Worm (Caenorhabditis elegans): ENCODE measurements around the gene dpy-8.
A peak's percentile ranks its signal among the peaks of the same experiment; 100 is the strongest.

The dpy-8 gene

ce11 chrX:5121789-5122188 lies 28.5 kb downstream of the dpy-8 start (continued):
- TF ChIP-seq fkh-10 (GFP tag; optimal IDR thresholded peaks at IDR 0.05) (peak; percentile 45), skn-1 (tag; optimal IDR thresholded peaks at IDR 0.05) (peak; percentile 3), egl-13 (tag; optimal IDR thresholded peaks at IDR 0.05) (peak; percentile 63), alr-1 (tag; optimal IDR thresholded peaks at IDR 0.05; ENCODE audit: borderline replicate concordance) (no peak), nhr-85 (tag) (peak; percentile 55), lsy-2 (tag; optimal IDR thresholded peaks at IDR 0.05) (peak in 1 of 2 experiments; percentile 15), pag-3 (tag; optimal IDR thresholded peaks at IDR 0.05; ENCODE audit: borderline replicate concordance, insufficient read depth) (no peak)

DNA sequence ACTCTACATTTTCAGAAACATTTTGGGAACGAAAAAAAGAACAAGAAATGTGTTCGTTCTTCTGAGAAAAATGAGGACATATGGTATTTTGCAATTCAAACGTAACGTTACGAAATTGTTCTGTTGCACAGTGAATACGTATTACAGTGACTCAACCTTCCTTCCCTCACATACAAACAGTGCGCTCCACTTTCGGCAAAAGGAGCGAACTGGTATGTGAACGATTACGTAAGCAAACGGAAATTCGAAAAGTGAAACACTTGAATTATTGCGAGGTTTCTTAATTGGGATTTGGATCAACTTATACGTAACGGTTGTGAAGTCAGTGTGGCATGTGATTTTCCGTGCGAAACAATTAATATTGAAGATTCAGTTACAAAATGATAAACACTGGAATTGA lies 29.5 kb downstream of the dpy-8 start:
- TF ChIP-seq lir-3 (tag; optimal IDR thresholded peaks at IDR 0.05; ENCODE audit: poor library complexity) (no peak), ces-1 (GFP tag; optimal IDR thresholded peaks at IDR 0.05) (no peak), blmp-1 (tag; optimal IDR thresholded peaks at IDR 0.05) (peak; percentile 64), dsc-1 (tag; optimal IDR thresholded peaks at IDR 0.05) (peak; percentile 32), efl-3 (GFP tag; optimal IDR thresholded peaks at IDR 0.05) (no peak), nhr-85 (tag) (no peak), nhr-237 (tag; optimal IDR thresholded peaks at IDR 0.05) (no peak)

DNA sequence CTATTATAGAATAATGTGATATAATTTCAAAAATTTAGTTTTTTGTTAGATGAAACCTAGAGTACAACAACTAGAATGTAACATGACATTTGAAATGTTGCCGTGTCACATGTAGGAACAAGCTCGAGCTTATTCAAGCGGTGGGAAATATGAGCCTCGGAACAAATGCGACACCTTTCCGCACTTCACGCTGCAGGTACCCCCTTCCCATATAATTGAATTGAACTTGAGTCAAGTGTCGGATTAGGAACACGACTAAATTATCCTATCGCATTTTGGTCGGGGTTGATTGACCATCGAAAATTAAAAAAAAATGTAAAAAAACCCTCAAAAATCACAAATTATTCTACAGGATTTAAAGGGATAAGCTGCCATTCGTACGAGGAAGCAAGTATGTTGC lies 30.1 kb downstream of the dpy-8 start:
- no peak for TF ChIP-seq lin-13 (GFP tag; optimal IDR thresholded peaks at IDR 0.05)
- TF ChIP-seq ama-1 (optimal IDR thresholded peaks at IDR 0.05) = peak; percentile 37

DNA sequence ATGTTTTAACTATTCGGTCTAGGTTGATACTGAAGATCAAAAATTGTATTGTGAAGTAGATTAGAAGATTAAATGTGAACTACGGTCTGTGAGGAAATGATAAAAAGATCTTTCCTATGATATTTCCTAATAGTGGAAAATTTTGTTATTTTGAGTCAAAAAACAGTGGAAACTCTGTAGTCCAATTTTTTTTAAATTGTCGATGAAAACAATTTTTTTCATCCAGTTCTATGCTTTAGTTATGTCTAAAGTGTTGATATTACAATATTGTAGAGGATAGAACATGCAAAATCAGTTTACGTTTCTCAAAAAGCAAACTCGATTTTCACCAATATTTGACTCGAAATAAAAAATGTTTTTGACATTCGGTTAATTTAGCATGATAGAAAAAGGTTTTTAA lies 30.6 kb downstream of the dpy-8 start:
- no peak for TF ChIP-seq unc-62 (GFP tag; optimal IDR thresholded peaks at IDR 0.05)
- TF ChIP-seq efl-1 (optimal IDR thresholded peaks at IDR 0.05) = no peak
- no peak for TF ChIP-seq efl-1 (GFP tag; optimal IDR thresholded peaks at IDR 0.05 in 1 of 2)
- TF ChIP-seq jun-1 (tag; optimal IDR thresholded peaks at IDR 0.05) = no peak
- TF ChIP-seq nhr-85 (tag) = no peak

ce11 chrX:5119246-5119645 lies 31.0 kb downstream of the dpy-8 start:
- TF ChIP-seq lin-14 (GFP tag; optimal IDR thresholded peaks at IDR 0.05) (peak; percentile 82), mep-1 (tag; optimal IDR thresholded peaks at IDR 0.05) (peak; percentile 48), swsn-7 (tag; optimal IDR thresholded peaks at IDR 0.05) (peak; percentile 33), nhr-19 (GFP tag; conservative IDR thresholded peaks at IDR 0.05) (peak; percentile 47), nhr-85 (tag) (peak; percentile 99), unc-98 (GFP tag; IDR thresholded peaks at IDR 0.05) (no peak), rnt-1 (tag; optimal IDR thresholded peaks at IDR 0.05) (peak; percentile 59), ceh-82 (tag; optimal IDR thresholded peaks at IDR 0.05) (no peak), C04F5.9 (tag; optimal IDR thresholded peaks at IDR 0.05) (no peak), nhr-90 (tag; optimal IDR thresholded peaks at IDR 0.05; ENCODE audit: poor library complexity) (peak; percentile 70), efl-3 (GFP tag; optimal IDR thresholded peaks at IDR 0.05) (no peak), C16A3.4 (tag; optimal IDR thresholded peaks at IDR 0.05) (peak; percentile 30), lin-35 (GFP tag; optimal IDR thresholded peaks at IDR 0.05) (peak in 1 of 2 experiments; percentile 67), hlh-17 (GFP tag; optimal IDR thresholded peaks at IDR 0.05; ENCODE audit: borderline replicate concordance) (no peak), lsy-2 (tag; optimal IDR thresholded peaks at IDR 0.05) (peak; percentile 26 to 58), alr-1 (tag; optimal IDR thresholded peaks at IDR 0.05; ENCODE audit: borderline replicate concordance) (no peak), nhr-77 (tag; optimal IDR thresholded peaks at IDR 0.05) (peak; percentile 22), tbx-2 (tag; optimal IDR thresholded peaks at IDR 0.05) (peak; percentile 60), nhr-71 (tag; optimal IDR thresholded peaks at IDR 0.05) (peak; percentile 80), xbp-1 (tag; optimal IDR thresholded peaks at IDR 0.05) (peak; percentile 61), skn-1 (tag; optimal IDR thresholded peaks at IDR 0.05) (peak; percentile 28), grh-1 (GFP tag; IDR thresholded peaks at IDR 0.05) (peak; percentile 91), ama-1 (optimal IDR thresholded peaks at IDR 0.05) (no peak), nhr-20 (tag; optimal IDR thresholded peaks at IDR 0.05) (peak; percentile 83), mdl-1 (tag; optimal IDR thresholded peaks at IDR 0.05) (peak in 1 of 2 experiments; percentile 68), elt-3 (tag; optimal IDR thresholded peaks at IDR 0.05) (peak in 3 of 6 experiments; percentile 16 to 82 (median 51)), nhr-47 (tag; optimal IDR thresholded peaks at IDR 0.05) (peak; percentile 48), snu-23 (GFP tag; optimal IDR thresholded peaks at IDR 0.05) (peak; percentile 81), irx-1 (tag; optimal IDR thresholded peaks at IDR 0.05) (peak; percentile 26), blmp-1 (tag; optimal IDR thresholded peaks at IDR 0.05) (peak; percentile 88), efl-1 (optimal IDR thresholded peaks at IDR 0.05) (peak in 1 of 2 experiments; percentile 21), efl-1 (GFP tag; optimal IDR thresholded peaks at IDR 0.05 in 1 of 2) (peak in 1 of 2 experiments; percentile 24)

Data from whole organism, L1 larva.